Worm (Caenorhabditis elegans): ENCODE data around the gene disl-2.

ce11 chrIII:5438064-5438463, 4.9 kb upstream of the disl-2 start:
- TF ChIP-seq madf-5 (GFP tag; IDR thresholded peaks at IDR 0.05) (no peak), ztf-11 (tag; optimal IDR thresholded peaks at IDR 0.05) (no peak), nhr-77 (tag; optimal IDR thresholded peaks at IDR 0.05) (no peak), vab-7 (GFP tag; IDR thresholded peaks at IDR 0.05) (no peak), sdz-12 (GFP tag; optimal IDR thresholded peaks at IDR 0.05) (no peak), fos-1 (tag; optimal IDR thresholded peaks at IDR 0.05) (no peak), nhr-76 (tag; optimal IDR thresholded peaks at IDR 0.05) (no peak), lin-13 (GFP tag; optimal IDR thresholded peaks at IDR 0.05) (no peak), ama-1 (optimal IDR thresholded peaks at IDR 0.05) (no peak), F49E8.2 (tag; optimal IDR thresholded peaks at IDR 0.05; ENCODE audit: borderline replicate concordance) (no peak), zip-11 (GFP tag; IDR thresholded peaks at IDR 0.05) (no peak)
